Fruit fly (Drosophila melanogaster): ENCODE measurements around the gene fws.

The fws gene

dm6 chr2L:17450505-17451415 lies 30.1 kb downstream of the fws start (continued):
- TF ChIP-seq CG3726 (GFP tag; IDR thresholded peaks at IDR 0.05), result no peak
- TF ChIP-seq stc (GFP tag; IDR thresholded peaks at IDR 0.05), result peak; percentile 69
- no peak for TF ChIP-seq peb (GFP tag; IDR thresholded peaks at IDR 0.05)
- no peak for TF ChIP-seq hb (GFP tag; IDR thresholded peaks at IDR 0.05; ENCODE audit: partially characterized antibody)
- no peak for TF ChIP-seq CG4360 (GFP tag; IDR thresholded peaks at IDR 0.05)
- peak; percentile 41; the same call in 1 of the 2 replicates for TF ChIP-seq E2f2 (GFP tag; IDR thresholded peaks at IDR 0.05)
- TF ChIP-seq ash1 (GFP tag; optimal IDR thresholded peaks at IDR 0.05), result no peak
- peak; percentile 80 for TF ChIP-seq CG11504 (tag; optimal IDR thresholded peaks at IDR 0.05)
- TF ChIP-seq Atf3 (GFP tag; optimal IDR thresholded peaks at IDR 0.05), result no peak
- no peak for TF ChIP-seq sna (GFP tag; IDR thresholded peaks at IDR 0.05; ENCODE audit: partially characterized antibody)
- TF ChIP-seq CG15601 (tag; optimal IDR thresholded peaks at IDR 0.05), result peak; percentile 20
- TF ChIP-seq CG13424 (tag; optimal IDR thresholded peaks at IDR 0.05), result peak; percentile 70
- no peak for TF ChIP-seq CG2202 (tag; optimal IDR thresholded peaks at IDR 0.05)
- TF ChIP-seq H2.0 (GFP tag; IDR thresholded peaks at IDR 0.05), result 0 out of 2 replicates have a peak, but pooled peaks have one; percentile 4
- peak; percentile 24 for TF ChIP-seq Side (GFP tag; optimal IDR thresholded peaks at IDR 0.05)
- peak; percentile 64 for TF ChIP-seq CG8388 (GFP tag; optimal IDR thresholded peaks at IDR 0.05)
- no peak for TF ChIP-seq croc (GFP tag; conservative IDR thresholded peaks at IDR 0.05)
- TF ChIP-seq CG18599 (GFP tag; optimal IDR thresholded peaks at IDR 0.05), result peak; percentile 72
- TF ChIP-seq CG15011 (GFP tag; optimal IDR thresholded peaks at IDR 0.05), result peak; percentile 49
- peak; percentile 66 for TF ChIP-seq grau (tag; optimal IDR thresholded peaks at IDR 0.05)
- peak; percentile 32; the same call in 1 of the 3 replicates for TF ChIP-seq gce (GFP tag; IDR thresholded peaks at IDR 0.05)
- TF ChIP-seq CG14014 (GFP tag; IDR thresholded peaks at IDR 0.05), result 0 out of 2 replicates have a peak, but pooled peaks have one; percentile 50
- peak; percentile 62 for TF ChIP-seq CG17359 (tag; optimal IDR thresholded peaks at IDR 0.05)
- TF ChIP-seq sc (optimal IDR thresholded peaks at IDR 0.05), result no peak
- peak; percentile 28 for TF ChIP-seq sc (GFP tag; optimal IDR thresholded peaks at IDR 0.05)
- TF ChIP-seq CG11456 (GFP tag; IDR thresholded peaks at IDR 0.05), result peak; percentile 67; the same call in 2 of the 3 replicates
- peak; percentile 55 for TF ChIP-seq Blimp-1 (GFP tag; optimal IDR thresholded peaks at IDR 0.05)
- no peak for TF ChIP-seq Ets65A (GFP tag)
- no peak for TF ChIP-seq Poxn (GFP tag; IDR thresholded peaks at IDR 0.05)
- TF ChIP-seq sug (tag; optimal IDR thresholded peaks at IDR 0.05), result peak; percentile 60
- TF ChIP-seq CG4404 (GFP tag; IDR thresholded peaks at IDR 0.05), result no peak
- peak; percentile 17 for TF ChIP-seq Six4 (GFP tag; optimal IDR thresholded peaks at IDR 0.05)
- peak; percentile 72 for TF ChIP-seq Atf6 (GFP tag; IDR thresholded peaks at IDR 0.05)
- no peak; the same call in 2 of the 3 replicates for TF ChIP-seq B-H1 (GFP tag; IDR thresholded peaks at IDR 0.05)
- peak; percentile 64 for TF ChIP-seq CG12155 (GFP tag; optimal IDR thresholded peaks at IDR 0.05)
- TF ChIP-seq CG11723 (GFP tag; optimal IDR thresholded peaks at IDR 0.05), result peak; percentile 20
- TF ChIP-seq CG8478 (optimal IDR thresholded peaks at IDR 0.05), result no peak
- TF ChIP-seq CG7357 (GFP tag; IDR thresholded peaks at IDR 0.05), result no peak
- peak; percentile 60 for TF ChIP-seq NfI (GFP tag; optimal IDR thresholded peaks at IDR 0.05)
- TF ChIP-seq CG6813 (GFP tag; optimal IDR thresholded peaks at IDR 0.05), result peak; percentile 24
- peak in 1 of 2 experiments; percentile 48 for TF ChIP-seq bsh (GFP tag; optimal IDR thresholded peaks at IDR 0.05)
- no peak for TF ChIP-seq Ravus (GFP tag; IDR thresholded peaks at IDR 0.05)
- TF ChIP-seq Xrp1 (GFP tag; IDR thresholded peaks at IDR 0.05), result peak; percentile 48; the same call in 1 of the 2 replicates
- TF ChIP-seq CG12299 (tag; optimal IDR thresholded peaks at IDR 0.05), result peak; percentile 38
- peak; percentile 58 for TF ChIP-seq Fer1 (GFP tag; optimal IDR thresholded peaks at IDR 0.05)
- TF ChIP-seq CG11695 (GFP tag; IDR thresholded peaks at IDR 0.05), result peak; percentile 72; the same call in 2 of the 3 replicates
- TF ChIP-seq mam (GFP tag; optimal IDR thresholded peaks at IDR 0.05), result peak; percentile 33
- TF ChIP-seq CG1529 (GFP tag; optimal IDR thresholded peaks at IDR 0.05), result peak; percentile 9

Data from whole organism, embryonic.